Fruit fly (Drosophila melanogaster) whole organism, embryonic: ENCODE measurements around the gene CG33181.

Experiments
- Adf1 ChIP-seq: fragments of 200-800 bp; sonication (Bioruptor generic); IDR thresholded peaks from 2 replicates; pipeline ENCODE4 v1.3.6; 2022; ENCODE audit warnings: missing biosample characterization, missing genetic modification characterization
- BtbVII ChIP-seq: fragments of 200-800 bp; sonication (Bioruptor generic); optimal IDR thresholded peaks from 3 replicates; lab custom pipeline; 2017; ENCODE audit warnings: missing biosample characterization, mild to moderate bottlenecking, missing genetic modification characterization
- CG10321 ChIP-seq: fragments of 200-800 bp; sonication (Bioruptor generic); IDR thresholded peaks from 2 replicates; pipeline ENCODE4 v1.3.6; 2022; ENCODE audit warnings: missing biosample characterization, missing genetic modification characterization
- CG10543 ChIP-seq: fragments of 200-800 bp; sonication (Bioruptor generic); optimal IDR thresholded peaks from 3 replicates; lab custom pipeline; 2017; ENCODE audit warnings: missing biosample characterization, mild to moderate bottlenecking, missing genetic modification characterization, moderate library complexity
- CG12071 ChIP-seq: fragments of 200-800 bp; sonication (Bioruptor generic); optimal IDR thresholded peaks from 3 replicates; lab custom pipeline; 2018; ENCODE audit warnings: missing biosample characterization, mild to moderate bottlenecking, missing genetic modification characterization
- CG12219 ChIP-seq: fragments of 200-800 bp; sonication (Bioruptor generic); optimal IDR thresholded peaks from 3 replicates; lab custom pipeline; 2018; ENCODE audit warnings: missing biosample characterization, mild to moderate bottlenecking, missing genetic modification characterization
- CG12299 ChIP-seq: fragments of 200-800 bp; sonication (Bioruptor generic); optimal IDR thresholded peaks from 2 replicates; lab custom pipeline; 2018; ENCODE audit warnings: missing biosample characterization, mild to moderate bottlenecking, missing genetic modification characterization
- CG12391 ChIP-seq: fragments of 200-800 bp; sonication (Bioruptor generic); optimal IDR thresholded peaks from 3 replicates; lab custom pipeline; 2018; ENCODE audit warnings: missing biosample characterization, mild to moderate bottlenecking, missing genetic modification characterization, moderate library complexity
- CG13424 ChIP-seq: fragments of 200-800 bp; sonication (Bioruptor generic); optimal IDR thresholded peaks from 2 replicates; lab custom pipeline; 2019; ENCODE audit warnings: missing biosample characterization, mild to moderate bottlenecking, missing genetic modification characterization, moderate library complexity
- CG13775 ChIP-seq: fragments of 200-800 bp; sonication (Bioruptor generic); optimal IDR thresholded peaks from 3 replicates; lab custom pipeline; 2017; ENCODE audit warnings: missing biosample characterization, mild to moderate bottlenecking, missing genetic modification characterization
- CG15011 ChIP-seq: fragments of 200-800 bp; sonication (Bioruptor generic); optimal IDR thresholded peaks from 3 replicates; lab custom pipeline; 2018; ENCODE audit warnings: missing biosample characterization, mild to moderate bottlenecking, missing genetic modification characterization
- CG17186 ChIP-seq: fragments of 200-800 bp; sonication (Bioruptor generic); optimal IDR thresholded peaks from 3 replicates; lab custom pipeline; 2017; ENCODE audit warnings: missing biosample characterization, missing genetic modification reagents, missing genetic modification characterization
- CG17359 ChIP-seq: fragments of 200-800 bp; sonication (Bioruptor generic); optimal IDR thresholded peaks from 3 replicates; lab custom pipeline; 2018; ENCODE audit warnings: missing biosample characterization, mild to moderate bottlenecking, missing genetic modification characterization, moderate library complexity
- CG17912 ChIP-seq: fragments of 200-800 bp; sonication (Bioruptor generic); optimal IDR thresholded peaks from 2 replicates; lab custom pipeline; 2018; ENCODE audit warnings: missing biosample characterization, mild to moderate bottlenecking, missing genetic modification characterization
- CG33213 ChIP-seq: fragments of 200-800 bp; sonication (Bioruptor generic); optimal IDR thresholded peaks from 3 replicates; lab custom pipeline; 2016; ENCODE audit warnings: missing biosample characterization, missing genetic modification characterization
- CG34422 ChIP-seq: fragments of 200-800 bp; sonication (Bioruptor generic); IDR thresholded peaks from 3 replicates; pipeline ENCODE4 v1.3.6; 2022; ENCODE audit warnings: missing biosample characterization, missing genetic modification characterization
- CG3726 ChIP-seq: fragments of 200-800 bp; sonication (Bioruptor generic); IDR thresholded peaks from 3 replicates; pipeline ENCODE4, ENCODE4 v1.3.6; 2022; ENCODE audit warnings: missing biosample characterization, missing genetic modification characterization
- CG6175 ChIP-seq: fragments of 200-800 bp; sonication (Bioruptor generic); IDR thresholded peaks from 3 replicates; pipeline ENCODE4 v1.3.6; 2022; ENCODE audit warnings: missing biosample characterization, missing genetic modification characterization
- CG6272 ChIP-seq: fragments of 200-800 bp; sonication (Bioruptor generic); IDR thresholded peaks from 2 replicates; pipeline ENCODE4 v1.3.6; 2022; ENCODE audit warnings: missing biosample characterization, missing genetic modification characterization
- CG8089 ChIP-seq: fragments of 200-800 bp; sonication (Bioruptor generic); optimal IDR thresholded peaks from 3 replicates; lab custom pipeline; 2016; ENCODE audit warnings: missing biosample characterization, missing genetic modification characterization
- CG8478 ChIP-seq: fragments of >200 bp; optimal IDR thresholded peaks from 2 replicates; lab custom pipeline; 2018
- E2f2 ChIP-seq: fragments of 200-800 bp; sonication (Bioruptor generic); IDR thresholded peaks from 2 replicates; pipeline ENCODE4 v1.3.6; 2022; ENCODE audit warnings: missing biosample characterization, missing genetic modification characterization
- ERR ChIP-seq: fragments of 200-800 bp; sonication (Bioruptor generic); optimal IDR thresholded peaks from 2 replicates; lab custom pipeline; 2016; ENCODE audit warnings: missing biosample characterization, missing genetic modification characterization
- Eip74EF ChIP-seq, 2 experiments: fragments of 200-800 bp in 1 of 2; fragments of >200 bp in 1 of 2; sonication (Bioruptor generic) in 1 of 2; optimal IDR thresholded peaks; 2 replicates each; lab custom pipeline; 2017 to 2019; ENCODE audit warnings: missing biosample characterization in 2 of 2, missing genetic modification characterization in 2 of 2, mild to moderate bottlenecking in 1 of 2, moderate library complexity in 1 of 2
- Gug ChIP-seq: fragments of 200-800 bp; sonication (Bioruptor generic); IDR thresholded peaks from 4 replicates; pipeline ENCODE4 v1.3.6; 2022; ENCODE audit warnings: missing biosample characterization, missing genetic modification characterization
- Oli ChIP-seq: fragments of 200-800 bp; sonication (Bioruptor generic); optimal IDR thresholded peaks from 2 replicates; lab custom pipeline; 2018; ENCODE audit warnings: missing biosample characterization, mild to moderate bottlenecking, missing genetic modification characterization, moderate library complexity
- Rfx ChIP-seq: fragments of 200-800 bp; sonication (Bioruptor generic); IDR thresholded peaks from 2 replicates; pipeline ENCODE4 v1.3.6; 2022; ENCODE audit warnings: missing biosample characterization, missing genetic modification characterization
- Six4 ChIP-seq: fragments of 200-800 bp; sonication (Bioruptor generic); optimal IDR thresholded peaks from 2 replicates; lab custom pipeline; 2016; ENCODE audit warnings: missing biosample characterization, missing genetic modification characterization
- Ssrp ChIP-seq: fragments of 200-800 bp; sonication (Bioruptor generic); optimal IDR thresholded peaks from 2 replicates; lab custom pipeline; 2018; ENCODE audit warnings: missing biosample characterization, mild to moderate bottlenecking, missing genetic modification characterization, moderate library complexity
- Tbp ChIP-seq: fragments of >200 bp; optimal IDR thresholded peaks from 2 replicates; lab custom pipeline; 2018; ENCODE audit warnings: missing biosample characterization, missing genetic modification characterization
- YL-1 ChIP-seq: fragments of 200-800 bp; sonication (Bioruptor generic); optimal IDR thresholded peaks from 3 replicates; lab custom pipeline; 2017; ENCODE audit warnings: missing biosample characterization, mild to moderate bottlenecking, missing genetic modification characterization
- ash1 ChIP-seq: fragments of 200-800 bp; sonication (Bioruptor generic); optimal IDR thresholded peaks from 2 replicates; lab custom pipeline; 2018; ENCODE audit warnings: missing biosample characterization, mild to moderate bottlenecking, missing genetic modification characterization
- cg ChIP-seq: fragments of 200-800 bp; sonication (Bioruptor generic); optimal IDR thresholded peaks from 3 replicates; lab custom pipeline; 2019; ENCODE audit warnings: missing biosample characterization, mild to moderate bottlenecking, missing genetic modification characterization, moderate library complexity
- corto ChIP-seq: fragments of 200-800 bp; sonication (Bioruptor generic); optimal IDR thresholded peaks from 2 replicates; lab custom pipeline; 2016; ENCODE audit warnings: missing biosample characterization, mild to moderate bottlenecking, missing genetic modification characterization, moderate library complexity
- dmrt11E ChIP-seq: fragments of 200-800 bp; sonication (Bioruptor generic); optimal IDR thresholded peaks from 3 replicates; lab custom pipeline; 2018; ENCODE audit warnings: missing biosample characterization, mild to moderate bottlenecking, missing genetic modification characterization, moderate library complexity
- ems ChIP-seq: fragments of 200-800 bp; sonication (Bioruptor generic); optimal IDR thresholded peaks from 3 replicates; lab custom pipeline; 2016; ENCODE audit warnings: missing biosample characterization, missing genetic modification characterization
- grn ChIP-seq: fragments of 200-800 bp; sonication (Bioruptor generic); optimal IDR thresholded peaks from 3 replicates; lab custom pipeline; 2017; ENCODE audit warnings: missing biosample characterization, missing genetic modification characterization
- h ChIP-seq: fragments of >200 bp; optimal IDR thresholded peaks from 2 replicates; lab custom pipeline; 2017
- her ChIP-seq: fragments of 200-800 bp; sonication (Bioruptor generic); optimal IDR thresholded peaks from 2 replicates; lab custom pipeline; 2016; ENCODE audit warnings: missing biosample characterization, missing genetic modification characterization
- jigr1 ChIP-seq: fragments of 200-800 bp; sonication (Bioruptor generic); IDR thresholded peaks from 3 replicates; pipeline ENCODE4 v1.3.6; 2022; ENCODE audit warnings: missing biosample characterization, missing genetic modification characterization
- ken ChIP-seq: fragments of 200-800 bp; sonication (Bioruptor generic); IDR thresholded peaks from 3 replicates; pipeline ENCODE4 v1.3.6; 2022; ENCODE audit warnings: missing biosample characterization, missing genetic modification characterization
- lbe ChIP-seq: fragments of 200-800 bp; sonication (Bioruptor generic); optimal IDR thresholded peaks from 2 replicates; lab custom pipeline; 2016; ENCODE audit warnings: missing biosample characterization, mild to moderate bottlenecking, missing genetic modification characterization
- lilli ChIP-seq: fragments of 200-800 bp; sonication (Bioruptor generic); optimal IDR thresholded peaks from 3 replicates; lab custom pipeline; 2016; ENCODE audit warnings: missing biosample characterization, missing genetic modification characterization
- lola ChIP-seq, 3 experiments: fragments of >200 bp in 2 of 3; fragments of 200-800 bp in 1 of 3; sonication (Bioruptor generic) in 1 of 3; optimal IDR thresholded peaks; 2 replicates each; lab custom pipeline; 2017 to 2019; ENCODE audit warnings: missing biosample characterization in 3 of 3, missing genetic modification characterization in 3 of 3, mild to moderate bottlenecking in 1 of 3, moderate library complexity in 1 of 3
- onecut ChIP-seq: fragments of 200-800 bp; sonication (Bioruptor generic); IDR thresholded peaks from 2 replicates; pipeline ENCODE4 v1.3.6; 2022; ENCODE audit warnings: missing biosample characterization, missing genetic modification characterization
- pzg ChIP-seq: fragments of 200-800 bp; sonication (Bioruptor generic); optimal IDR thresholded peaks from 3 replicates; lab custom pipeline; 2018; ENCODE audit warnings: missing biosample characterization, mild to moderate bottlenecking, missing genetic modification characterization, moderate library complexity
- sob ChIP-seq: fragments of 200-800 bp; sonication (Bioruptor generic); IDR thresholded peaks from 2 replicates; pipeline ENCODE4 v1.3.6; 2022; ENCODE audit warnings: missing biosample characterization, missing genetic modification characterization
- tin ChIP-seq: fragments of 200-800 bp; sonication (Bioruptor generic); optimal IDR thresholded peaks from 3 replicates; lab custom pipeline; 2016; ENCODE audit warnings: missing biosample characterization, missing genetic modification characterization
- tna ChIP-seq: fragments of 200-800 bp; sonication (Bioruptor generic); IDR thresholded peaks from 2 replicates; pipeline ENCODE4 v1.3.6; 2022; ENCODE audit warnings: missing biosample characterization, missing genetic modification characterization; ENCODE audit not compliant: partially characterized antibody
- twi ChIP-seq: fragments of 200-800 bp; optimal IDR thresholded peaks from 2 replicates; lab custom pipeline; 2019; ENCODE audit warnings: missing biosample characterization, mild to moderate bottlenecking, missing genetic modification characterization, moderate library complexity
- zf30C ChIP-seq: fragments of 200-800 bp; sonication (Bioruptor generic); optimal IDR thresholded peaks from 3 replicates; lab custom pipeline; 2018; ENCODE audit warnings: missing biosample characterization, mild to moderate bottlenecking, missing genetic modification characterization

Gene CG33181

dm6 chrX:8538182-8538581, 49.0 kb downstream of the CG33181 start (continued):
- TF ChIP-seq zf30C (peak; percentile 46), CG6175 (0 out of 3 replicates have a peak, but pooled peaks have one; percentile 6), CG6272 (0 out of 2 replicates have a peak, but pooled peaks have one; percentile 11), Adf1 (no peak), ken (GFP tag; lab: Robert Waterston, UW) (peak; percentile 59; the same call in 2 of the 3 replicates), CG12219 (peak; percentile 67), tna (GFP tag; lab: Robert Waterston, UW) (no peak), BtbVII (GFP tag; lab: Kevin White, UChicago) (peak; percentile 67), Gug (no peak), CG34422 (GFP tag; lab: Robert Waterston, UW) (peak; percentile 73; the same call in 2 of the 3 replicates), CG17359 (tag; lab: Kevin White, UChicago) (peak; percentile 73), lilli (GFP tag; lab: Kevin White, UChicago) (peak; percentile 60), CG13424 (tag; lab: Kevin White, UChicago) (peak; percentile 68), CG12299 (peak; percentile 30), CG12071 (GFP tag; lab: Kevin White, UChicago) (peak; percentile 29), CG10543 (GFP tag; lab: Kevin White, UChicago) (no peak), ash1 (GFP tag; lab: Kevin White, UChicago) (no peak), ems (GFP tag; lab: Kevin White, UChicago) (peak; percentile 23), Oli (tag; lab: Kevin White, UChicago) (peak; percentile 63), E2f2 (GFP tag; lab: Robert Waterston, UW) (peak; percentile 42; the same call in 1 of the 2 replicates), CG17912 (GFP tag; lab: Kevin White, UChicago) (peak; percentile 3), Tbp (GFP tag; lab: Kevin White, UChicago) (no peak), Six4 (GFP tag; lab: Kevin White, UChicago) (peak; percentile 39), onecut (GFP tag; lab: Robert Waterston, UW) (peak; percentile 95), Ssrp (tag; lab: Kevin White, UChicago) (peak; percentile 54), grn (GFP tag; lab: Kevin White, UChicago) (no peak), Rfx (GFP tag; lab: Robert Waterston, UW) (peak; percentile 59), CG12391 (tag; lab: Kevin White, UChicago) (peak; percentile 74), cg (GFP tag; lab: Kevin White, UChicago) (no peak), CG8089 (peak; percentile 25), her (GFP tag; lab: Kevin White, UChicago) (peak; percentile 35), CG17186 (GFP tag; lab: Kevin White, UChicago) (no peak), CG10321 (GFP tag; lab: Robert Waterston, UW) (no peak), CG15011 (GFP tag; lab: Kevin White, UChicago) (peak; percentile 13), CG8478 (lab: Kevin White, UChicago) (no peak), CG3726 (no peak), pzg (GFP tag; lab: Kevin White, UChicago) (no peak), CG33213 (peak; percentile 52), lola (GFP tag; optimal IDR thresholded peaks at IDR 0.05; lab: Kevin White, UChicago) (peak in 1 of 3 experiments; percentile 41), Eip74EF (GFP tag; optimal IDR thresholded peaks at IDR 0.05; lab: Kevin White, UChicago) (peak in 1 of 2 experiments; percentile 68), sob (GFP tag; lab: Robert Waterston, UW) (peak; percentile 77), CG13775 (GFP tag; lab: Kevin White, UChicago) (peak; percentile 35), YL-1 (GFP tag; lab: Kevin White, UChicago) (no peak), corto (GFP tag; lab: Kevin White, UChicago) (no peak), h (lab: Kevin White, UChicago) (no peak), dmrt11E (peak; percentile 64), jigr1 (no peak), ERR (GFP tag; lab: Kevin White, UChicago) (peak; percentile 41), lbe (no peak), tin (GFP tag; lab: Kevin White, UChicago) (peak; percentile 56), twi (tag; lab: Kevin White, UChicago) (peak; percentile 27)
